Fruit fly (Drosophila melanogaster): ENCODE measurements around the gene CCT6.

CCT6 gene

dm6 chrX:15733995-15734394 lies 12.5 kb upstream of the CCT6 start, which contains the start of the genes CG12379 and MagR (continued):
- TF ChIP-seq CG1792 (GFP tag; optimal IDR thresholded peaks at IDR 0.05), result no peak
- peak; percentile 34; the same call in 1 of the 2 replicates for TF ChIP-seq E2f2 (GFP tag; IDR thresholded peaks at IDR 0.05)
- TF ChIP-seq Taf1 (GFP tag; IDR thresholded peaks at IDR 0.05), result peak; percentile 30; the same call in 1 of the 2 replicates
- no peak for TF ChIP-seq cwo (GFP tag; optimal IDR thresholded peaks at IDR 0.05)
- peak; percentile 3 for TF ChIP-seq Six4 (GFP tag; optimal IDR thresholded peaks at IDR 0.05)
- no peak for TF ChIP-seq CG10462 (GFP tag; optimal IDR thresholded peaks at IDR 0.05)
- no peak for TF ChIP-seq Optix (GFP tag; IDR thresholded peaks at IDR 0.05)
- no peak for TF ChIP-seq fru (optimal IDR thresholded peaks at IDR 0.05)
- peak; percentile 49 for TF ChIP-seq CG6272 (GFP tag; IDR thresholded peaks at IDR 0.05)
- TF ChIP-seq CG11504 (tag; optimal IDR thresholded peaks at IDR 0.05), result no peak
- TF ChIP-seq pb (GFP tag; optimal IDR thresholded peaks at IDR 0.05), result no peak
- TF ChIP-seq Hr78 (GFP tag; optimal IDR thresholded peaks at IDR 0.05), result no peak
- no peak for TF ChIP-seq unpg (GFP tag; optimal IDR thresholded peaks at IDR 0.05)
- no peak for TF ChIP-seq CG5953 (GFP tag; IDR thresholded peaks at IDR 0.05)
- TF ChIP-seq CG4360 (GFP tag; IDR thresholded peaks at IDR 0.05), result no peak
- peak; percentile 47 for TF ChIP-seq CG9876 (GFP tag; optimal IDR thresholded peaks at IDR 0.05)
- no peak for TF ChIP-seq abd-A (tag; optimal IDR thresholded peaks at IDR 0.05)
- TF ChIP-seq esg (GFP tag; conservative IDR thresholded peaks at IDR 0.05), result peak; percentile 51; the same call in 1 of the 2 replicates
- no peak for TF ChIP-seq CG2875 (GFP tag; optimal IDR thresholded peaks at IDR 0.05)
- TF ChIP-seq gcm2 (GFP tag; optimal IDR thresholded peaks at IDR 0.05), result peak; percentile 5
- TF ChIP-seq en (GFP tag; optimal IDR thresholded peaks at IDR 0.05), result no peak
- TF ChIP-seq CG12236 (GFP tag; optimal IDR thresholded peaks at IDR 0.05), result peak; percentile 2
- peak; percentile 47 for TF ChIP-seq dmrt11E (tag; optimal IDR thresholded peaks at IDR 0.05)
- peak; percentile 6 for TF ChIP-seq kah (GFP tag; optimal IDR thresholded peaks at IDR 0.05)
- TF ChIP-seq H2.0 (GFP tag; IDR thresholded peaks at IDR 0.05), result no peak
- peak; percentile 45 for TF ChIP-seq CG1602 (GFP tag; optimal IDR thresholded peaks at IDR 0.05)
- TF ChIP-seq CG6765 (GFP tag; optimal IDR thresholded peaks at IDR 0.05), result no peak
- TF ChIP-seq so (GFP tag; IDR thresholded peaks at IDR 0.05), result no peak
- no peak for TF ChIP-seq CG34422 (GFP tag; IDR thresholded peaks at IDR 0.05)
- peak; percentile 58 for TF ChIP-seq Sin3A (optimal IDR thresholded peaks at IDR 0.05)
- peak; percentile 74 for TF ChIP-seq CG9932 (GFP tag; IDR thresholded peaks at IDR 0.05)
- no peak for TF ChIP-seq CG11247 (GFP tag; IDR thresholded peaks at IDR 0.05)
- no peak for TF ChIP-seq Lpt (GFP tag; optimal IDR thresholded peaks at IDR 0.05)
- peak; percentile 57 for TF ChIP-seq Fer2 (tag; optimal IDR thresholded peaks at IDR 0.05)
- peak; percentile 29 for TF ChIP-seq CG18619 (GFP tag; optimal IDR thresholded peaks at IDR 0.05)
- no peak for TF ChIP-seq ttk (GFP tag; IDR thresholded peaks at IDR 0.05)
- no peak for TF ChIP-seq Rx (GFP tag; IDR thresholded peaks at IDR 0.05)
- TF ChIP-seq CG17361 (GFP tag; IDR thresholded peaks at IDR 0.05), result peak; percentile 83
- no peak for TF ChIP-seq Dek (tag; optimal IDR thresholded peaks at IDR 0.05)
- TF ChIP-seq dysf (GFP tag; IDR thresholded peaks at IDR 0.05), result peak; percentile 56; the same call in 1 of the 3 replicates
- peak; percentile 79 for TF ChIP-seq CG2120 (GFP tag; optimal IDR thresholded peaks at IDR 0.05)
- 0 out of 2 replicates have a peak, but pooled peaks have one; percentile 14 for TF ChIP-seq ro (GFP tag; IDR thresholded peaks at IDR 0.05)
- TF ChIP-seq CG32532 (GFP tag; IDR thresholded peaks at IDR 0.05), result peak; percentile 46; the same call in 1 of the 2 replicates
- TF ChIP-seq trh (GFP tag; optimal IDR thresholded peaks at IDR 0.05), result no peak
- TF ChIP-seq wek (GFP tag; optimal IDR thresholded peaks at IDR 0.05), result no peak
- peak; percentile 24 for TF ChIP-seq gfzf (GFP tag; optimal IDR thresholded peaks at IDR 0.05)
- no peak for TF ChIP-seq CG32767 (GFP tag; IDR thresholded peaks at IDR 0.05)
- peak; percentile 56 for TF ChIP-seq CG7786 (GFP tag; optimal IDR thresholded peaks at IDR 0.05)

Measured in whole organism, embryonic.